Fruit fly (Drosophila melanogaster) ovary, adult (tissue): ENCODE measurements around the gene CG6066.

Source experiments
- CG17801 ChIP-seq: fragments of 200-800 bp; optimal IDR thresholded peaks from 2 replicates; lab custom pipeline; 2019; ENCODE audit warnings: missing biosample characterization, mild to moderate bottlenecking, missing genetic modification characterization, moderate library complexity; ENCODE audit not compliant: partially characterized antibody

The CG6066 gene

DNA sequence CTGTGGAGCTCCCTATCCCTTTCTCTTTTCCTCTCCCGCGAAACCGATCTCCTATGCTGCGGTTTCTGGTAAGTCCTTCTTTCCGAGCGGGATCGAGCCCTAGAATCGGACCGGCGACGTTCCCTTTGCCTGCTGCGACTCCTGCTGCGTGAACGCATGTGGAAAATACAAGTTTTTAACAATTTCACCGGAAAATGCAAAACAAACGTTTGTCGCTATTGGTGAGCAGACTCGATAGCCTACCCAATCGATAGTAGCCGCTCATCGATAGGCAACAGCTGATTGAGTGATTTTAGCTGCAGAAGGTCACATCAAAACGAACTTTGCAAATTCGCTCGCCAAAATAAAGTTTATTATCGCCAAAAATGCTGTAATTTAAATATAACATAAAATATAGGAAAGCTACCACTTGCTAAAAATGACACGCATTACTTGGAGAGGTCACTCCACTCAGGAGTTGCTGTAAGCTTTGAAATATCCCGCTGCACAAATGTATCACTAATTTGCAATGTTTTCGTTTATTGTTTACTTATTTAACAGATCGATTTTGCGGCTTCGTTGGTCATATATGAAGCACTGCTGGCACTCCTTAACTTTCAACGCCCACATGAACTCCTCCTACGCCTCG lies at the start of gene CG6066, which contains the start of gene CG5880:
Gene CG6066, minus strand, starts transcription at position 243 of the 628 bp plus-strand sequence.
Gene CG5880, plus strand, starts transcription at position 281 of the 628 bp plus-strand sequence.
- no peak for TF ChIP-seq CG17801 (GFP tag; lab: Kevin White, UChicago)

DNA sequence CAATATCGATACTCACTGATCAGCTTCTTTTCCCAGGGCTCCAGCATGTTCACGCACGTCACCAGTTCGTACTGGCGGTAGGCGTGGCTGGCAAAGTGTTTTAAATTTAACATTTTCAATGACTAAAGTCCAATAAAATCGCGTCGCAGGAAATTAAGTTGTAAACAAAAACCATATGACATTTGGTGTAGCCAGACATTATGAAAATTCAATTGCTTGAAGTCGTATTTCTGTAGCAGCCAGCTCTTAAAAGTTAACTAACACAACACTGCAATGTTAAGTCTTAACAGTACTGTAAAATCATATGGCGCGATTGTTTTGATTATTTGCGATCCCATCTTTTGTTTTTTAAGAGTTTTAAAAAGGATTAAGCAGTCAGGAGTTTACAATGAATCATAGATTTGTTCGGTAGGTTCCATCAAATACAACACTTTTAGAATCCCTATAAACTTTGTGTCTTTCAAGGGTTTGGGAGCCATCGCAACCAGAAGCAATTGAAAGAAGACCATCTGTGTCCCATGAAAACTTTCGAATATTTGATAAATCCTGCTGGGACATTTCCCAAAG lies 49.0 kb upstream of the CG6066 start, which contains the start of the genes CG34293 and spn-D:
Gene CG34293, minus strand, starts transcription at position 160 of the 567 bp plus-strand sequence.
Gene spn-D, plus strand, starts transcription at position 301 of the 567 bp plus-strand sequence.
- peak; percentile 28 for TF ChIP-seq CG17801 (GFP tag; lab: Kevin White, UChicago)

DNA sequence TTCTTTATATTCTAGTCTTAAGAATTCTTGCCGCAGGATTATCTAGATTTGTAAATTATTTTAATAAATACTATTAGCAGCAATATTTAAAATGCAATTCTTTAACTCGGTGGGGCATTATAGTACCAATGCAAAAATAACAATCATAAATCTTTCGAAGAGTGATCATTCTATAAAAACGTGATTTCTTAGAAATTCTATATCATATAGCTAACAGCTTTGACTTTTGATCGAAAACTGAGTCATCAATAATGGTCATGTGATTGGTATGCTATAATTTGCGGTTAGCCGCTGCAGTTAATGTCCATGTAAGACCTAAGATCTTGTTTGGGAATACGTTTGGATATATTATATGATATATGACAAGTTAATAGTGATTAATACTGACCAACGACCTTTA lies 46.3 kb upstream of the CG6066 start, which contains the start of gene ppk31:
Gene ppk31, plus strand, starts transcription at position 301 of the 400 bp plus-strand sequence.
- no peak for TF ChIP-seq CG17801 (GFP tag; lab: Kevin White, UChicago)

dm6 chr3R:27160858-27161257 lies 44.4 kb upstream of the CG6066 start, which contains the start of gene CG5909:
TSS of gene CG5909 (plus strand) at chr3R:27161158.
- TF ChIP-seq CG17801 (GFP tag; lab: Kevin White, UChicago), result no peak

DNA sequence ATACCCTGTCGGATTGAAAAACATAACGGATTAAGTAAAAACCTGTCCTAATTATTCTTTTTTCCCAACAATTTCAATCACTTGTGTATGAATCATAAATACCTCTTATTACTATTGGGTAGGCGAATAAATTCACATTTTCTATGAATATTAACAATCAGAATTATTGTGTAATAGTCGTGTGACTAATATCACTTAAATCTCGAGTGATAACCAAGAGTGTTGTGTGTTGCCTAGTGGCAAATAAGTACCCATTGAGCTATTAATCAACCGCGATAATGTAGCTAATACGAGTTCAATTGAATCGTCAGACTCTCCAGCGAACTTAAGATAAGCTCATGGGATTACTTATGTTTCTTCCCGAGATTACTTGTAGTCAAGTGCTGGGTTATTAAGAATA lies 43.4 kb upstream of the CG6066 start:
- TF ChIP-seq CG17801 (GFP tag; lab: Kevin White, UChicago), result no peak

DNA sequence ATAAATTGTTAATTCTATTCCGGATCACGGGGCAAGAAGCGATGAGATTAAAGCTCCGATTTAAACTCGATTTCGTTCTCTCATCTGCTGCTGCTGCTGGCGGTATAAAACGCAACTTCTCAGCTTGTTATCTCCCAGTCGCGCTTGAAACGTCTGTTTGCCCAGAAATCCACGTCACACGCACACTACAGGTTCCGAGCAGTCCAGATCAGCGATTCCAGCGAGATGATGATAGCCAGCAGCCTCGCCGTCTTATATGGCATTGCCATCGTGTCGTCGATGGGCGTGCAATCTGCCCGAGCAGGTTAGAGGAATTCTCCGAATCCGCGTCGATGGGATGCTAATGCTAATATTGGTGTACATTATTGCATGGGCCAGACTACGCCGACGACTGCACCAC lies 41.3 kb upstream of the CG6066 start, which contains the start of gene grass:
Gene grass, plus strand, starts transcription at position 135 of the 400 bp plus-strand sequence.
- TF ChIP-seq CG17801 (GFP tag; lab: Kevin White, UChicago), result no peak

DNA sequence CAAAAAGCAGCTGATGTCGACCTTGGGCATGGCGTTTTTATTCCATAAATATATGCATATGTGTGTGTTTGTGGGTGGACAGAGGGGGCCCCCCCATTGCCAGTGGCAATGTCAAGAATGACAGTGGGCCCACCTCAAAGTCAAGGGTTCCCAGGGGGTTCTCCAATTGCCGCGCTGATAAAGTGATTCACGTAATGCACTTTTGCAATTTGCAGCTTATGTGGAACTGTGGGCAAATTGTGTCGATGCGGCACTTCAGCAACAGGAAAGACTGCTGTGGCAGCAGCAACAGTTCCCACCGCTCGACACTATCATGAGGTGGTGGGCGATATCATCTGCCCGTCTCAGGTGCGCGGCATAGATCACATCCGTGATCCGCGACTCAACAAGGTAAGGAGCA lies 37.5 kb upstream of the CG6066 start:
- TF ChIP-seq CG17801 (GFP tag; lab: Kevin White, UChicago), result no peak

- no peak for TF ChIP-seq CG17801 (GFP tag; lab: Kevin White, UChicago)
These were observed 36.8 kb upstream of the CG6066 start for dm6 chr3R:27153062-27153878.

dm6 chr3R:27152129-27152968 lies 35.8 kb upstream of the CG6066 start:
- peak; percentile 69 for TF ChIP-seq CG17801 (GFP tag; lab: Kevin White, UChicago)

DNA sequence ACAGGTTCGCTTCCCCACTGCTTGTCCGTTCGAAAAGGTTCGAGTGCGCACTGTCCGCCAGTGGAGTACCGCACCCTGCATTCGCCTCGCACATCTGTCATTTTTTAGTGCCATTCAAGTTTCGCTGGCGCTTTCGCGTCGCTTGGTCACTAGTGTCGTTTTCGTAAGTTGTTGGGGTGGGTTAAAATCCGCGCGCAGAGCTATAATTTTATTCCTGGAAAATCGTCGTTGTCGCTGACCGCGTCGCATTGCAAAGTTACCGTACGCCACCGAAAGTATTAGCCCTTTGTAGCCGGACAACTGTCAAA lies 35.0 kb upstream of the CG6066 start, which contains the start of gene Men-b:
Gene Men-b, plus strand, starts transcription at position 147 of the 308 bp plus-strand sequence.
- peak; percentile 8 for TF ChIP-seq CG17801 (GFP tag; lab: Kevin White, UChicago)

DNA sequence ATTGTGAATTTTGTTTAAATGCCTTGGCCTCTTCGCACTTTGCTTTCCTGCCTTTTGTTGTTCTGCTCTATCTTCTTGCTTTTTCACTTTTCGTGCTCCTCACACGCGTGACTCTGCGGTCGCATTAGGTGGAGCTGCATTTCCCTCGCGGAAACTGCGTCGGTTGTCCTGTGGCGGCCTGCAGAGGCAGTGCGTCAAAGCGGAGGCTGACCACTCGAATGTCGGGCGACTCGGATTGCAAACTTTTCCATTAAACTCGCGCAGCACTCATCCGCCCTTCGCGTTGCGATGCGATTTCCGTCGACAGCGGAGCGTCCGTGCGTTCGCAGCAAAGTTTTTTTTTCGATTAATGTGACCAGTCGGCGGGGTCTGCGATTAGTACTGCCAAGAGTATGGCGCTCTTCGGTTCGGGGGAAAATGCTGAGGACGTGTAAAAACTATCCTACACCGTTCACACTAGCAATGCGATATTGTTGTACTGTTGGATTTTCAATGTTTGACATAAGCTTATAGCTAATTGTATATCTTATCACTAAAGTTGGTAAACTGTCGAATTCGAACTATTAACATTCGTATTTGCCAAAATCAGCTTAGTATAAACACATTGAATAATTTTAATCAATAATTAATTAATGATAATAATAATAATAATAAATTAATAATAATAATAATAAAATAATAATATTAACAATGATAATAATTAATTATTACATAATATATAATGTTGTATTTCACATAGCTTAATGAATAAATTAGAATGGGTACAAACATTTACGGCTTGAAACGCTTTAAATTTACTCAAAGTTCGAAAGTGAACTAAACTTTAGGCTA lies 34.4 kb upstream of the CG6066 start, which contains the start of gene CG6051:
Gene CG6051, minus strand, starts transcription at position 385 of the 831 bp plus-strand sequence.
- TF ChIP-seq CG17801 (GFP tag; lab: Kevin White, UChicago), result peak; percentile 53

- peak; percentile 36 for TF ChIP-seq CG17801 (GFP tag; lab: Kevin White, UChicago)
These were observed 33.6 kb upstream of the CG6066 start for dm6 chr3R:27149884-27150676.
